Worm (Caenorhabditis elegans): Measurements from ENCODE around the gene twk-49.

Gene twk-49

ce11 chrII:6482762-6483161 is 16.2 kb downstream of the twk-49 start:
- TF ChIP-seq flt-1 (GFP tag; IDR thresholded peaks at IDR 0.05), result no peak
- no peak for TF ChIP-seq scrt-1 (GFP tag; IDR thresholded peaks at IDR 0.05)
- no peak for TF ChIP-seq tbx-37 (GFP tag; conservative IDR thresholded peaks at IDR 0.05)
- no peak for TF ChIP-seq tbx-11 (GFP tag; IDR thresholded peaks at IDR 0.05)
- TF ChIP-seq tra-4 (tag; optimal IDR thresholded peaks at IDR 0.05), result no peak
- no peak for TF ChIP-seq hnd-1 (tag; optimal IDR thresholded peaks at IDR 0.05)
- TF ChIP-seq ceh-36 (tag; optimal IDR thresholded peaks at IDR 0.05), result no peak
- no peak for TF ChIP-seq B0310.2 (tag; optimal IDR thresholded peaks at IDR 0.05)
- TF ChIP-seq ama-1 (optimal IDR thresholded peaks at IDR 0.05), result no peak
- no peak for TF ChIP-seq sea-1 (GFP tag; conservative IDR thresholded peaks at IDR 0.05)
- no peak for TF ChIP-seq hmg-4 (GFP tag; optimal IDR thresholded peaks at IDR 0.05)
- no peak for TF ChIP-seq pes-1 (GFP tag; IDR thresholded peaks at IDR 0.05)
- TF ChIP-seq ceh-13 (GFP tag; optimal IDR thresholded peaks at IDR 0.05), result no peak
- TF ChIP-seq aly-1 (tag; optimal IDR thresholded peaks at IDR 0.05), result no peak
- TF ChIP-seq hmbx-1 (tag; optimal IDR thresholded peaks at IDR 0.05), result no peak
- no peak for TF ChIP-seq ets-7 (tag; optimal IDR thresholded peaks at IDR 0.05)

- TF ChIP-seq hmbx-1 (tag; optimal IDR thresholded peaks at IDR 0.05), result no peak
- TF ChIP-seq F13C5.2 (tag; optimal IDR thresholded peaks at IDR 0.05), result no peak
- TF ChIP-seq pes-1 (GFP tag; IDR thresholded peaks at IDR 0.05), result no peak
- TF ChIP-seq ceh-13 (GFP tag; optimal IDR thresholded peaks at IDR 0.05), result no peak
- TF ChIP-seq hmg-4 (GFP tag; optimal IDR thresholded peaks at IDR 0.05), result no peak
- TF ChIP-seq sea-1 (GFP tag; conservative IDR thresholded peaks at IDR 0.05), result no peak
- TF ChIP-seq scrt-1 (GFP tag; IDR thresholded peaks at IDR 0.05), result no peak
- TF ChIP-seq tbx-37 (GFP tag; conservative IDR thresholded peaks at IDR 0.05), result no peak
- no peak for TF ChIP-seq tra-4 (tag; optimal IDR thresholded peaks at IDR 0.05)
- TF ChIP-seq ceh-36 (tag; optimal IDR thresholded peaks at IDR 0.05), result no peak
- TF ChIP-seq flt-1 (GFP tag; IDR thresholded peaks at IDR 0.05), result no peak
- no peak for TF ChIP-seq aly-1 (tag; optimal IDR thresholded peaks at IDR 0.05)
- TF ChIP-seq hnd-1 (tag; optimal IDR thresholded peaks at IDR 0.05), result no peak
- TF ChIP-seq B0310.2 (tag; optimal IDR thresholded peaks at IDR 0.05), result no peak
- no peak for TF ChIP-seq tbx-11 (GFP tag; IDR thresholded peaks at IDR 0.05)
- TF ChIP-seq ets-7 (tag; optimal IDR thresholded peaks at IDR 0.05), result no peak
- TF ChIP-seq ama-1 (optimal IDR thresholded peaks at IDR 0.05), result no peak
Observed at ce11 chrII:6482102-6482501, 16.9 kb downstream of the twk-49 start, which contains the start of gene del-10. Gene del-10 (minus strand): TSS chrII:6482125.

- TF ChIP-seq pes-1 (GFP tag; IDR thresholded peaks at IDR 0.05) (no peak), ceh-13 (GFP tag; optimal IDR thresholded peaks at IDR 0.05) (no peak), ets-7 (tag; optimal IDR thresholded peaks at IDR 0.05) (no peak), hnd-1 (tag; optimal IDR thresholded peaks at IDR 0.05) (no peak), sea-1 (GFP tag; conservative IDR thresholded peaks at IDR 0.05) (no peak), tbx-11 (GFP tag; IDR thresholded peaks at IDR 0.05) (no peak), hmbx-1 (tag; optimal IDR thresholded peaks at IDR 0.05) (no peak), scrt-1 (GFP tag; IDR thresholded peaks at IDR 0.05) (no peak), hmg-4 (GFP tag; optimal IDR thresholded peaks at IDR 0.05) (no peak), aly-1 (tag; optimal IDR thresholded peaks at IDR 0.05) (no peak), tra-4 (tag; optimal IDR thresholded peaks at IDR 0.05) (no peak)
Observed at ce11 chrII:6476655-6477054, 22.3 kb downstream of the twk-49 start, which contains the start of gene T28D9.4. Gene T28D9.4 (plus strand): TSS chrII:6476955.

ce11 chrII:6475180-6475737 is 23.7 kb downstream of the twk-49 start, which contains the start of gene T28D9.16:
Gene T28D9.16 (plus strand): TSS chrII:6475687.
- no peak for TF ChIP-seq sea-1 (GFP tag; conservative IDR thresholded peaks at IDR 0.05)

- TF ChIP-seq hmbx-1 (tag; optimal IDR thresholded peaks at IDR 0.05), result no peak
- TF ChIP-seq ets-7 (tag; optimal IDR thresholded peaks at IDR 0.05), result no peak
- TF ChIP-seq aly-1 (tag; optimal IDR thresholded peaks at IDR 0.05), result no peak
- TF ChIP-seq scrt-1 (GFP tag; IDR thresholded peaks at IDR 0.05), result no peak
- TF ChIP-seq hmg-4 (GFP tag; optimal IDR thresholded peaks at IDR 0.05), result no peak
- TF ChIP-seq tra-4 (tag; optimal IDR thresholded peaks at IDR 0.05), result no peak
- no peak for TF ChIP-seq tbx-37 (GFP tag; conservative IDR thresholded peaks at IDR 0.05)
- TF ChIP-seq flt-1 (GFP tag; IDR thresholded peaks at IDR 0.05), result no peak
- no peak for TF ChIP-seq hnd-1 (tag; optimal IDR thresholded peaks at IDR 0.05)
- TF ChIP-seq B0310.2 (tag; optimal IDR thresholded peaks at IDR 0.05), result no peak
- TF ChIP-seq ama-1 (optimal IDR thresholded peaks at IDR 0.05), result no peak
- no peak for TF ChIP-seq tbx-11 (GFP tag; IDR thresholded peaks at IDR 0.05)
- no peak for TF ChIP-seq ceh-36 (tag; optimal IDR thresholded peaks at IDR 0.05)
- no peak for TF ChIP-seq ceh-13 (GFP tag; optimal IDR thresholded peaks at IDR 0.05)
- no peak for TF ChIP-seq F13C5.2 (tag; optimal IDR thresholded peaks at IDR 0.05)
- TF ChIP-seq sea-1 (GFP tag; conservative IDR thresholded peaks at IDR 0.05), result no peak
- no peak for TF ChIP-seq pes-1 (GFP tag; IDR thresholded peaks at IDR 0.05)
Observed at ce11 chrII:6470985-6471384, 28.0 kb downstream of the twk-49 start, which contains the start of gene dgk-5. Gene dgk-5 (minus strand): TSS chrII:6471085.

- TF ChIP-seq ceh-13 (GFP tag; optimal IDR thresholded peaks at IDR 0.05) (no peak), aly-1 (tag; optimal IDR thresholded peaks at IDR 0.05) (no peak), scrt-1 (GFP tag; IDR thresholded peaks at IDR 0.05) (no peak), F13C5.2 (tag; optimal IDR thresholded peaks at IDR 0.05) (no peak), sea-1 (GFP tag; conservative IDR thresholded peaks at IDR 0.05) (no peak), ama-1 (optimal IDR thresholded peaks at IDR 0.05) (no peak), ceh-36 (tag; optimal IDR thresholded peaks at IDR 0.05) (no peak), hmbx-1 (tag; optimal IDR thresholded peaks at IDR 0.05) (no peak)
Observed at ce11 chrII:6469340-6469739, 29.6 kb downstream of the twk-49 start.

- no peak for TF ChIP-seq hnd-1 (tag; optimal IDR thresholded peaks at IDR 0.05)
- no peak for TF ChIP-seq sea-1 (GFP tag; conservative IDR thresholded peaks at IDR 0.05)
- TF ChIP-seq flt-1 (GFP tag; IDR thresholded peaks at IDR 0.05), result no peak
- no peak for TF ChIP-seq B0310.2 (tag; optimal IDR thresholded peaks at IDR 0.05)
- TF ChIP-seq scrt-1 (GFP tag; IDR thresholded peaks at IDR 0.05), result no peak
- no peak for TF ChIP-seq ama-1 (optimal IDR thresholded peaks at IDR 0.05)
- no peak for TF ChIP-seq hmbx-1 (tag; optimal IDR thresholded peaks at IDR 0.05)
- no peak for TF ChIP-seq pes-1 (GFP tag; IDR thresholded peaks at IDR 0.05)
- TF ChIP-seq tra-4 (tag; optimal IDR thresholded peaks at IDR 0.05), result no peak
- TF ChIP-seq hmg-4 (GFP tag; optimal IDR thresholded peaks at IDR 0.05), result no peak
- no peak for TF ChIP-seq aly-1 (tag; optimal IDR thresholded peaks at IDR 0.05)
- TF ChIP-seq ceh-36 (tag; optimal IDR thresholded peaks at IDR 0.05), result no peak
- no peak for TF ChIP-seq F13C5.2 (tag; optimal IDR thresholded peaks at IDR 0.05)
- TF ChIP-seq ceh-13 (GFP tag; optimal IDR thresholded peaks at IDR 0.05), result no peak
- no peak for TF ChIP-seq tbx-37 (GFP tag; conservative IDR thresholded peaks at IDR 0.05)
- no peak for TF ChIP-seq ets-7 (tag; optimal IDR thresholded peaks at IDR 0.05)
Observed at ce11 chrII:6454671-6455070, 44.3 kb downstream of the twk-49 start, which contains the start of gene aptf-1. Gene aptf-1 (plus strand): TSS chrII:6454971.
